Worm (Caenorhabditis elegans): ENCODE measurements around the gene nep-1.
A peak's percentile ranks its signal among the peaks of the same experiment; 100 is the strongest.

nep-1 gene

ce11 chrII:11617715-11618114 lies 39.3 kb downstream of the nep-1 start:
- peak; percentile 16 for TF ChIP-seq F13H6.1 (tag; optimal IDR thresholded peaks at IDR 0.05)
- TF ChIP-seq unc-55 (GFP tag; optimal IDR thresholded peaks at IDR 0.05): no peak
- peak; percentile 64 for TF ChIP-seq sma-9 (GFP tag; optimal IDR thresholded peaks at IDR 0.05)
- no peak for TF ChIP-seq sma-9 (tag; optimal IDR thresholded peaks at IDR 0.05)
- TF ChIP-seq lin-13 (GFP tag; optimal IDR thresholded peaks at IDR 0.05): peak; percentile 2
- no peak for TF ChIP-seq peb-1 (tag; optimal IDR thresholded peaks at IDR 0.05)
- no peak for TF ChIP-seq nhr-237 (tag; optimal IDR thresholded peaks at IDR 0.05)
- TF ChIP-seq nhr-77 (tag; optimal IDR thresholded peaks at IDR 0.05): no peak
- no peak for TF ChIP-seq elt-3 (tag; optimal IDR thresholded peaks at IDR 0.05)
- peak; percentile 60 for TF ChIP-seq Y55F3AM.14 (GFP tag; optimal IDR thresholded peaks at IDR 0.05)
- TF ChIP-seq lsy-2 (tag; optimal IDR thresholded peaks at IDR 0.05): peak in 1 of 2 experiments; percentile 34
- TF ChIP-seq ama-1 (optimal IDR thresholded peaks at IDR 0.05): peak; percentile 68
- TF ChIP-seq ZK546.5 (tag; optimal IDR thresholded peaks at IDR 0.05): no peak
- no peak for TF ChIP-seq unc-39 (tag; optimal IDR thresholded peaks at IDR 0.05)
- no peak for TF ChIP-seq fos-1 (tag; optimal IDR thresholded peaks at IDR 0.05)
- TF ChIP-seq nhr-129 (tag; optimal IDR thresholded peaks at IDR 0.05): peak; percentile 34
- TF ChIP-seq crh-2 (tag; optimal IDR thresholded peaks at IDR 0.05): peak; percentile 40
- TF ChIP-seq dmd-4 (tag; optimal IDR thresholded peaks at IDR 0.05): no peak
- TF ChIP-seq mab-5 (tag; optimal IDR thresholded peaks at IDR 0.05): no peak
- TF ChIP-seq mbf-1 (tag; optimal IDR thresholded peaks at IDR 0.05): no peak
- TF ChIP-seq sem-4 (tag; optimal IDR thresholded peaks at IDR 0.05): no peak
- no peak for TF ChIP-seq nhr-6 (tag; optimal IDR thresholded peaks at IDR 0.05)
- peak; percentile 98 for TF ChIP-seq blmp-1 (tag; optimal IDR thresholded peaks at IDR 0.05; ENCODE audit: insufficient read depth)
- TF ChIP-seq ceh-82 (tag; optimal IDR thresholded peaks at IDR 0.05): no peak
- TF ChIP-seq nhr-25 (tag; optimal IDR thresholded peaks at IDR 0.05): peak; percentile 85
- TF ChIP-seq C34F6.9 (tag; optimal IDR thresholded peaks at IDR 0.05): peak; percentile 11
- peak; percentile 47 for TF ChIP-seq sma-3 (GFP tag; optimal IDR thresholded peaks at IDR 0.05)
- TF ChIP-seq skn-1 (tag; optimal IDR thresholded peaks at IDR 0.05): no peak
- no peak for TF ChIP-seq ztf-11 (tag; optimal IDR thresholded peaks at IDR 0.05)
- peak; percentile 12 for TF ChIP-seq nhr-21 (tag; optimal IDR thresholded peaks at IDR 0.05)
- no peak for TF ChIP-seq mdl-1 (tag; optimal IDR thresholded peaks at IDR 0.05)

- TF ChIP-seq nhr-21 (tag; optimal IDR thresholded peaks at IDR 0.05) (peak; percentile 5), sma-9 (GFP tag; optimal IDR thresholded peaks at IDR 0.05) (peak; percentile 27), sma-9 (tag; optimal IDR thresholded peaks at IDR 0.05) (no peak), gmeb-1 (tag; optimal IDR thresholded peaks at IDR 0.05) (no peak)
These were observed 40.5 kb downstream of the nep-1 start for ce11 chrII:11616333-11616942.

- TF ChIP-seq Y55F3AM.14 (GFP tag; optimal IDR thresholded peaks at IDR 0.05): peak; percentile 32
- TF ChIP-seq nhr-21 (tag; optimal IDR thresholded peaks at IDR 0.05): peak; percentile 24
- peak; percentile 0 for TF ChIP-seq fos-1 (tag; optimal IDR thresholded peaks at IDR 0.05)
- peak; percentile 34 for TF ChIP-seq nhr-25 (tag; optimal IDR thresholded peaks at IDR 0.05)
- no peak for TF ChIP-seq ztf-11 (tag; optimal IDR thresholded peaks at IDR 0.05)
These were observed 42.7 kb downstream of the nep-1 start for ce11 chrII:11614103-11614857.

- TF ChIP-seq lin-13 (GFP tag; optimal IDR thresholded peaks at IDR 0.05) (no peak), F13H6.1 (tag; optimal IDR thresholded peaks at IDR 0.05) (no peak), C34F6.9 (tag; optimal IDR thresholded peaks at IDR 0.05) (no peak), crh-2 (tag; optimal IDR thresholded peaks at IDR 0.05) (no peak), nhr-11 (tag; optimal IDR thresholded peaks at IDR 0.05) (no peak), nhr-12 (tag; optimal IDR thresholded peaks at IDR 0.05) (no peak), ZK546.5 (tag; optimal IDR thresholded peaks at IDR 0.05) (no peak), lsy-2 (tag; optimal IDR thresholded peaks at IDR 0.05) (no peak), elt-1 (tag; optimal IDR thresholded peaks at IDR 0.05) (no peak), unc-55 (GFP tag; optimal IDR thresholded peaks at IDR 0.05) (no peak), dmd-4 (tag; optimal IDR thresholded peaks at IDR 0.05) (no peak)
These were observed 44.8 kb downstream of the nep-1 start, which contains the start of gene F07A11.5 for ce11 chrII:11612034-11612723. Gene F07A11.5 (plus strand): TSS chrII:11612300.
